Fruit fly (Drosophila melanogaster) whole organism, embryonic: ENCODE measurements around the gene hydra.
"Not testable (repeated sequence)": the region's sequence is repeated elsewhere in the genome, so short reads cannot be mapped to it uniquely, and the experiment has no call there.

Experiments
- Blimp-1 ChIP-seq: fragments of 200-800 bp; sonication (Bioruptor generic); optimal IDR thresholded peaks from 3 replicates; lab custom pipeline; 2018; ENCODE audit warnings: missing biosample characterization, missing genetic modification characterization, mild to moderate bottlenecking, moderate library complexity, missing genetic modification reagents
- CG10654 ChIP-seq: fragments of 200-800 bp; sonication (Bioruptor generic); optimal IDR thresholded peaks from 2 replicates; lab custom pipeline; 2016; ENCODE audit warnings: missing biosample characterization, missing genetic modification characterization
- CG10959 ChIP-seq: fragments of 200-800 bp; sonication (Bioruptor generic); IDR thresholded peaks from 2 replicates; pipeline ENCODE4 v1.3.6; 2022; ENCODE audit warnings: missing biosample characterization, missing genetic modification characterization
- CG10979 ChIP-seq: fragments of 200-800 bp; sonication (Bioruptor generic); optimal IDR thresholded peaks from 2 replicates; lab custom pipeline; 2018; ENCODE audit warnings: missing biosample characterization, mild to moderate bottlenecking, missing genetic modification characterization, moderate library complexity
- CG11398 ChIP-seq: fragments of 200-800 bp; sonication (Bioruptor generic); optimal IDR thresholded peaks from 2 replicates; lab custom pipeline; 2016; ENCODE audit warnings: missing biosample characterization, missing genetic modification characterization
- CG11504 ChIP-seq: fragments of 200-800 bp; sonication (Bioruptor generic); optimal IDR thresholded peaks from 3 replicates; lab custom pipeline; 2019; ENCODE audit warnings: missing biosample characterization, mild to moderate bottlenecking, missing genetic modification characterization, moderate library complexity
- CG11695 ChIP-seq: fragments of 200-800 bp; sonication (Bioruptor generic); IDR thresholded peaks from 3 replicates; pipeline ENCODE4 v1.3.6; 2022; ENCODE audit warnings: missing biosample characterization, missing genetic modification characterization
- CG11696 ChIP-seq: fragments of 200-800 bp; sonication (Bioruptor generic); IDR thresholded peaks from 2 replicates; pipeline ENCODE4 v1.3.6; 2022; ENCODE audit warnings: missing biosample characterization, missing genetic modification characterization
- CG13424 ChIP-seq: fragments of 200-800 bp; sonication (Bioruptor generic); optimal IDR thresholded peaks from 2 replicates; lab custom pipeline; 2019; ENCODE audit warnings: missing biosample characterization, mild to moderate bottlenecking, missing genetic modification characterization, moderate library complexity
- CG14710 ChIP-seq: fragments of 200-800 bp; sonication (Bioruptor generic); optimal IDR thresholded peaks from 3 replicates; lab custom pipeline; 2019; ENCODE audit warnings: missing biosample characterization, mild to moderate bottlenecking, missing genetic modification characterization, moderate library complexity
- CG15073 ChIP-seq: fragments of 200-800 bp; sonication (Bioruptor generic); optimal IDR thresholded peaks from 2 replicates; lab custom pipeline; 2016; ENCODE audit warnings: missing biosample characterization, missing genetic modification characterization
- CG1603 ChIP-seq: fragments of 200-800 bp; sonication (Bioruptor generic); optimal IDR thresholded peaks from 2 replicates; lab custom pipeline; 2019; ENCODE audit warnings: missing biosample characterization, mild to moderate bottlenecking, missing genetic modification characterization, moderate library complexity
- CG2678 ChIP-seq: fragments of 200-800 bp; sonication (Bioruptor generic); optimal IDR thresholded peaks from 3 replicates; lab custom pipeline; 2019; ENCODE audit warnings: missing biosample characterization, mild to moderate bottlenecking, missing genetic modification characterization, moderate library complexity
- CG2712 ChIP-seq: fragments of 200-800 bp; optimal IDR thresholded peaks from 3 replicates; lab custom pipeline; 2019; ENCODE audit warnings: missing biosample characterization, mild to moderate bottlenecking, missing genetic modification characterization, moderate library complexity
- CG31441 ChIP-seq: fragments of 200-800 bp; sonication (Bioruptor generic); IDR thresholded peaks from 2 replicates; pipeline ENCODE4 v1.3.6; 2022; ENCODE audit warnings: missing biosample characterization, missing genetic modification characterization
- CG7372 ChIP-seq: fragments of 200-800 bp; sonication (Bioruptor generic); IDR thresholded peaks from 2 replicates; pipeline ENCODE4 v1.3.6; 2022; ENCODE audit warnings: missing biosample characterization, missing genetic modification characterization
- CG7839 ChIP-seq: fragments of 200-800 bp; sonication (Bioruptor generic); optimal IDR thresholded peaks from 3 replicates; lab custom pipeline; 2018; ENCODE audit warnings: missing biosample characterization, mild to moderate bottlenecking, missing genetic modification characterization, moderate library complexity
- CG9797 ChIP-seq: fragments of 200-800 bp; sonication (Bioruptor generic); optimal IDR thresholded peaks from 3 replicates; lab custom pipeline; 2018; ENCODE audit warnings: missing biosample characterization, mild to moderate bottlenecking, missing genetic modification characterization
- CG9876 ChIP-seq: fragments of 200-800 bp; sonication (Bioruptor generic); optimal IDR thresholded peaks from 2 replicates; lab custom pipeline; 2016; ENCODE audit warnings: missing biosample characterization, missing genetic modification characterization
- CoRest ChIP-seq: fragments of 200-800 bp; sonication (Bioruptor generic); optimal IDR thresholded peaks from 3 replicates; lab custom pipeline; 2018; ENCODE audit warnings: missing biosample characterization, mild to moderate bottlenecking, missing genetic modification characterization, moderate library complexity
- Hmr ChIP-seq: fragments of 200-800 bp; sonication (Bioruptor generic); optimal IDR thresholded peaks from 3 replicates; lab custom pipeline; 2017; ENCODE audit warnings: mild to moderate bottlenecking, missing biosample characterization, missing genetic modification reagents, missing genetic modification characterization
- Hr51 ChIP-seq, 2 experiments: fragments of 200-800 bp; sonication (Bioruptor generic); optimal IDR thresholded peaks; 2 replicates in 1 of 2; 3 replicates in 1 of 2; lab custom pipeline; 2016 to 2018; ENCODE audit warnings: missing biosample characterization in 2 of 2, missing genetic modification characterization in 2 of 2, mild to moderate bottlenecking in 1 of 2, moderate library complexity in 1 of 2
- Max ChIP-seq: fragments of 200-800 bp; sonication (Bioruptor generic); optimal IDR thresholded peaks from 2 replicates; lab custom pipeline; 2016; ENCODE audit warnings: missing biosample characterization, mild to moderate bottlenecking, missing genetic modification characterization
- Med ChIP-seq: fragments of 200-800 bp; sonication (Bioruptor generic); peaks from one replicate; lab custom pipeline; 2016; ENCODE audit warnings: missing biosample characterization, missing genetic modification characterization, mild to moderate bottlenecking, inconsistent platforms, moderate library complexity
- Oli ChIP-seq: fragments of 200-800 bp; sonication (Bioruptor generic); optimal IDR thresholded peaks from 2 replicates; lab custom pipeline; 2018; ENCODE audit warnings: missing biosample characterization, mild to moderate bottlenecking, missing genetic modification characterization, moderate library complexity
- ash1 ChIP-seq: fragments of 200-800 bp; sonication (Bioruptor generic); optimal IDR thresholded peaks from 2 replicates; lab custom pipeline; 2018; ENCODE audit warnings: missing biosample characterization, mild to moderate bottlenecking, missing genetic modification characterization
- bab2 ChIP-seq: fragments of 200-800 bp; sonication (Bioruptor generic); optimal IDR thresholded peaks from 2 replicates; lab custom pipeline; 2016; ENCODE audit warnings: missing biosample characterization, missing genetic modification characterization
- bsh ChIP-seq, 2 experiments: fragments of 200-800 bp; sonication (Bioruptor generic); optimal IDR thresholded peaks; 2 replicates each; lab custom pipeline; 2017 to 2018; ENCODE audit warnings: mild to moderate bottlenecking in 2 of 2, missing biosample characterization in 2 of 2, missing genetic modification characterization in 2 of 2, moderate library complexity in 1 of 2
- cad ChIP-seq: fragments of >200 bp; optimal IDR thresholded peaks from 2 replicates; lab custom pipeline; 2017; ENCODE audit warnings: missing biosample characterization, missing genetic modification characterization
- crp ChIP-seq, 2 experiments: fragments of 200-800 bp; sonication (Bioruptor generic); optimal IDR thresholded peaks; 2 replicates in 1 of 2; 3 replicates in 1 of 2; lab custom pipeline; 2017; ENCODE audit warnings: missing biosample characterization in 2 of 2, missing genetic modification characterization in 2 of 2, mild to moderate bottlenecking in 1 of 2, moderate library complexity in 1 of 2
- dmrt99B ChIP-seq: fragments of 200-800 bp; sonication (Bioruptor generic); optimal IDR thresholded peaks from 2 replicates; lab custom pipeline; 2018; ENCODE audit warnings: missing biosample characterization, mild to moderate bottlenecking, missing genetic modification characterization, moderate library complexity
- fd102C ChIP-seq: fragments of 200-800 bp; sonication (Bioruptor generic); optimal IDR thresholded peaks from 2 replicates; lab custom pipeline; 2018; ENCODE audit warnings: missing biosample characterization, mild to moderate bottlenecking, missing genetic modification characterization, moderate library complexity
- gem ChIP-seq: fragments of 200-800 bp; sonication (Bioruptor generic); optimal IDR thresholded peaks from 2 replicates; lab custom pipeline; 2019; ENCODE audit warnings: missing biosample characterization, mild to moderate bottlenecking, missing genetic modification characterization, moderate library complexity
- grau ChIP-seq: fragments of 200-800 bp; optimal IDR thresholded peaks from 3 replicates; lab custom pipeline; 2019; ENCODE audit warnings: missing biosample characterization, mild to moderate bottlenecking, missing genetic modification characterization, moderate library complexity
- ind ChIP-seq: fragments of 200-800 bp; sonication (Bioruptor generic); optimal IDR thresholded peaks from 3 replicates; lab custom pipeline; 2016; ENCODE audit warnings: missing biosample characterization, missing genetic modification characterization
- inv ChIP-seq: fragments of 200-800 bp; sonication (Bioruptor generic); IDR thresholded peaks from 2 replicates; pipeline ENCODE4 v1.3.6; 2022; ENCODE audit warnings: missing biosample characterization, missing genetic modification characterization; ENCODE audit not compliant: partially characterized antibody
- nerfin-1 ChIP-seq: fragments of 200-800 bp; sonication (Bioruptor generic); optimal IDR thresholded peaks from 3 replicates; lab custom pipeline; 2019; ENCODE audit warnings: missing biosample characterization, mild to moderate bottlenecking, missing genetic modification characterization, moderate library complexity
- nmo ChIP-seq: fragments of 200-800 bp; sonication (Bioruptor generic); optimal IDR thresholded peaks from 2 replicates; lab custom pipeline; 2018; ENCODE audit warnings: missing biosample characterization, mild to moderate bottlenecking, missing genetic modification characterization, moderate library complexity
- pb ChIP-seq: fragments of 200-800 bp; sonication (Bioruptor generic); optimal IDR thresholded peaks from 3 replicates; lab custom pipeline; 2016; ENCODE audit warnings: missing biosample characterization, missing genetic modification characterization
- phol ChIP-seq: fragments of 200-800 bp; sonication (Bioruptor generic); optimal IDR thresholded peaks from 3 replicates; lab custom pipeline; 2018; ENCODE audit warnings: missing biosample characterization, mild to moderate bottlenecking, missing genetic modification characterization, moderate library complexity
- row ChIP-seq: fragments of 200-800 bp; sonication (Bioruptor generic); IDR thresholded peaks from 3 replicates; pipeline ENCODE4 v1.3.6; 2022; ENCODE audit warnings: missing biosample characterization, missing genetic modification characterization
- sens ChIP-seq: fragments of 200-800 bp; sonication (Bioruptor generic); peaks from one replicate; lab custom pipeline; 2016; ENCODE audit warnings: missing biosample characterization, missing genetic modification characterization
- so ChIP-seq: fragments of 200-800 bp; sonication (Bioruptor generic); IDR thresholded peaks from 3 replicates; pipeline ENCODE4 v1.3.6; 2022; ENCODE audit warnings: missing biosample characterization, missing genetic modification characterization
- tll ChIP-seq, 2 experiments: fragments of 200-800 bp in 1 of 2; fragments of >200 bp in 1 of 2; sonication (Bioruptor generic) in 1 of 2; optimal IDR thresholded peaks; 2 replicates each; lab custom pipeline; 2017 to 2019; ENCODE audit warnings: missing biosample characterization in 2 of 2, missing genetic modification characterization in 2 of 2, mild to moderate bottlenecking in 1 of 2, moderate library complexity in 1 of 2
- vnd ChIP-seq: fragments of 200-800 bp; sonication (Bioruptor generic); IDR thresholded peaks from 3 replicates; pipeline ENCODE4 v1.3.6; 2022; ENCODE audit warnings: missing biosample characterization, missing genetic modification characterization; ENCODE audit not compliant: partially characterized antibody

hydra gene

dm6 chrX:20676963-20677362 lies at the start of gene hydra:
Gene hydra (minus strand): TSS chrX:20677063.
- TF ChIP-seq CG10654, CG9797, CG9876 (GFP tag; lab: Kevin White, UChicago): not testable (repeated sequence)

- TF ChIP-seq crp (GFP tag; optimal IDR thresholded peaks at IDR 0.05; lab: Kevin White, UChicago) (no peak), cad (GFP tag; lab: Kevin White, UChicago) (peak; percentile 91)
Observed at dm6 chrX:20724475-20724874, 47.6 kb upstream of the hydra start.

dm6 chrX:20723207-20723606 lies 46.3 kb upstream of the hydra start:
- no peak for TF ChIP-seq ind (GFP tag; lab: Kevin White, UChicago)
- TF ChIP-seq Hr51 (GFP tag; optimal IDR thresholded peaks at IDR 0.05; lab: Kevin White, UChicago): peak in 1 of 2 experiments; percentile 15
- peak; percentile 31 for TF ChIP-seq CG2678
- TF ChIP-seq row (GFP tag; lab: Robert Waterston, UW): peak; percentile 38; the same call in 2 of the 3 replicates
- TF ChIP-seq CG11696 (GFP tag; lab: Robert Waterston, UW): peak; percentile 64
- peak; percentile 0 for TF ChIP-seq nmo (GFP tag; lab: Kevin White, UChicago)
- peak; percentile 26 for TF ChIP-seq phol
- peak; percentile 8 for TF ChIP-seq CG2712 (tag; lab: Kevin White, UChicago)
- peak; percentile 14 for TF ChIP-seq CG7839 (tag; lab: Kevin White, UChicago)
- TF ChIP-seq vnd (GFP tag; lab: Robert Waterston, UW): no peak
- TF ChIP-seq sens (GFP tag; lab: Kevin White, UChicago): peak; percentile 55
- no peak for TF ChIP-seq bab2 (GFP tag; lab: Kevin White, UChicago)
- TF ChIP-seq ash1: no peak
- peak; percentile 21 for TF ChIP-seq CG13424 (tag; lab: Kevin White, UChicago)
- peak; percentile 44 for TF ChIP-seq CG11504 (tag; lab: Kevin White, UChicago)
- peak; percentile 41 for TF ChIP-seq gem (tag; lab: Kevin White, UChicago)
- peak; percentile 61 for TF ChIP-seq CG15073
- peak in 1 of 2 experiments; percentile 0 for TF ChIP-seq bsh (GFP tag; optimal IDR thresholded peaks at IDR 0.05; lab: Kevin White, UChicago)
- no peak for TF ChIP-seq CG7372 (GFP tag; lab: Robert Waterston, UW)
- TF ChIP-seq Med (GFP tag; lab: Kevin White, UChicago): peak; percentile 6
- TF ChIP-seq fd102C (GFP tag; lab: Kevin White, UChicago): no peak
- TF ChIP-seq nerfin-1 (tag; lab: Kevin White, UChicago): no peak
- TF ChIP-seq CG10959: no peak
- peak; percentile 20 for TF ChIP-seq CG1603 (tag; lab: Kevin White, UChicago)
- peak; percentile 24 for TF ChIP-seq CG10979 (tag; lab: Kevin White, UChicago)
- TF ChIP-seq CG14710 (tag; lab: Kevin White, UChicago): peak; percentile 10
- no peak for TF ChIP-seq pb (GFP tag; lab: Kevin White, UChicago)
- no peak for TF ChIP-seq CG11695 (GFP tag; lab: Robert Waterston, UW)
- TF ChIP-seq CG11398: no peak
- peak; percentile 28; the same call in 1 of the 2 replicates for TF ChIP-seq CG31441 (GFP tag; lab: Robert Waterston, UW)
- peak; percentile 0 for TF ChIP-seq Blimp-1
- peak; percentile 8 for TF ChIP-seq Hmr (GFP tag; lab: Kevin White, UChicago)
- peak; percentile 10 for TF ChIP-seq grau (tag; lab: Kevin White, UChicago)
- TF ChIP-seq inv (GFP tag; lab: Robert Waterston, UW): no peak
- peak; percentile 7 for TF ChIP-seq CoRest (tag; lab: Kevin White, UChicago)
- TF ChIP-seq so (GFP tag; lab: Robert Waterston, UW): no peak
- peak; percentile 1 for TF ChIP-seq Oli (tag; lab: Kevin White, UChicago)
- TF ChIP-seq tll (GFP tag; optimal IDR thresholded peaks at IDR 0.05; lab: Kevin White, UChicago): no peak
- TF ChIP-seq Max: no peak
- TF ChIP-seq dmrt99B (tag; lab: Kevin White, UChicago): peak; percentile 15
